Fruit fly (Drosophila melanogaster): Measurements from ENCODE around the gene CG16986.
A peak's percentile ranks its signal among the peaks of the same experiment; 100 is the strongest.

The CG16986 gene

dm6 chr3L:2599214-2599730 is 859 bp upstream of the CG16986 start, which contains the start of the genes CG16985 and CG12182 (continued):
- no peak for TF ChIP-seq CG12744 (GFP tag; optimal IDR thresholded peaks at IDR 0.05)
- peak in 1 of 3 experiments; percentile 21 for TF ChIP-seq Stat92E (GFP tag; optimal IDR thresholded peaks at IDR 0.05)
- TF ChIP-seq CG3407 (GFP tag; optimal IDR thresholded peaks at IDR 0.05), result no peak
- no peak for TF ChIP-seq CG3838 (GFP tag; optimal IDR thresholded peaks at IDR 0.05)
- no peak for TF ChIP-seq jigr1 (GFP tag; IDR thresholded peaks at IDR 0.05)
- no peak for TF ChIP-seq CG12155 (GFP tag; optimal IDR thresholded peaks at IDR 0.05)
- no peak for TF ChIP-seq zfh1 (GFP tag; IDR thresholded peaks at IDR 0.05)
- no peak for TF ChIP-seq CG6854 (GFP tag; optimal IDR thresholded peaks at IDR 0.05)
- no peak for TF ChIP-seq Asciz (GFP tag; optimal IDR thresholded peaks at IDR 0.05)
- TF ChIP-seq CG11085 (GFP tag; IDR thresholded peaks at IDR 0.05), result no peak
- TF ChIP-seq mld (GFP tag; IDR thresholded peaks at IDR 0.05; ENCODE audit: partially characterized antibody), result no peak
- TF ChIP-seq CG15601 (tag; optimal IDR thresholded peaks at IDR 0.05), result no peak
- no peak for TF ChIP-seq pnt (GFP tag; optimal IDR thresholded peaks at IDR 0.05)
- no peak for TF ChIP-seq crc (GFP tag; optimal IDR thresholded peaks at IDR 0.05)
- no peak for TF ChIP-seq Xbp1 (GFP tag; optimal IDR thresholded peaks at IDR 0.05)
- TF ChIP-seq B-H1 (GFP tag; IDR thresholded peaks at IDR 0.05), result no peak
- no peak for TF ChIP-seq CG10366 (GFP tag; IDR thresholded peaks at IDR 0.05)
- no peak for TF ChIP-seq bsh (GFP tag; optimal IDR thresholded peaks at IDR 0.05)
- TF ChIP-seq CG7987 (GFP tag; optimal IDR thresholded peaks at IDR 0.05), result no peak
- peak; percentile 29 for TF ChIP-seq CG17186 (GFP tag; optimal IDR thresholded peaks at IDR 0.05)
- no peak; the same call in 1 of the 2 replicates for TF ChIP-seq CG3847 (GFP tag; IDR thresholded peaks at IDR 0.05)
- TF ChIP-seq bbx (GFP tag; IDR thresholded peaks at IDR 0.05; ENCODE audit: partially characterized antibody), result peak; percentile 59
- TF ChIP-seq Doc3 (GFP tag; IDR thresholded peaks at IDR 0.05; ENCODE audit: partially characterized antibody), result peak; percentile 40; the same call in 1 of the 3 replicates
- TF ChIP-seq CG31365 (tag; optimal IDR thresholded peaks at IDR 0.05), result no peak
- TF ChIP-seq CG16815 (GFP tag; optimal IDR thresholded peaks at IDR 0.05), result no peak
- no peak for TF ChIP-seq kah (GFP tag; optimal IDR thresholded peaks at IDR 0.05)
- TF ChIP-seq CG18599 (GFP tag; optimal IDR thresholded peaks at IDR 0.05), result no peak
- no peak for TF ChIP-seq CG31388 (GFP tag; optimal IDR thresholded peaks at IDR 0.05)
- TF ChIP-seq peb (GFP tag; IDR thresholded peaks at IDR 0.05), result no peak
- no peak for TF ChIP-seq Ssrp (tag; optimal IDR thresholded peaks at IDR 0.05)
- TF ChIP-seq CG17829 (tag; optimal IDR thresholded peaks at IDR 0.05), result peak; percentile 13
- no peak for TF ChIP-seq CG16863 (GFP tag; optimal IDR thresholded peaks at IDR 0.05)
- TF ChIP-seq Rx (GFP tag; IDR thresholded peaks at IDR 0.05), result no peak
- no peak for TF ChIP-seq CG15696 (tag; optimal IDR thresholded peaks at IDR 0.05)
- no peak for TF ChIP-seq CG3726 (GFP tag; IDR thresholded peaks at IDR 0.05)
- TF ChIP-seq CG13296 (GFP tag; optimal IDR thresholded peaks at IDR 0.05), result no peak
- TF ChIP-seq BEAF-32 (GFP tag; optimal IDR thresholded peaks at IDR 0.05), result peak; percentile 54
- TF ChIP-seq lbe (GFP tag; optimal IDR thresholded peaks at IDR 0.05), result no peak
- TF ChIP-seq HHEX (GFP tag; optimal IDR thresholded peaks at IDR 0.05), result no peak
- TF ChIP-seq Atf6 (GFP tag; IDR thresholded peaks at IDR 0.05), result no peak
- TF ChIP-seq Bgb (GFP tag; IDR thresholded peaks at IDR 0.05; ENCODE audit: partially characterized antibody), result peak; percentile 44
- no peak for TF ChIP-seq vfl (GFP tag; optimal IDR thresholded peaks at IDR 0.05)
- TF ChIP-seq CG32767 (GFP tag; IDR thresholded peaks at IDR 0.05), result no peak
- TF ChIP-seq sna (GFP tag; IDR thresholded peaks at IDR 0.05; ENCODE audit: partially characterized antibody), result 0 out of 2 replicates have a peak, but pooled peaks have one; percentile 47
- TF ChIP-seq Jarid2 (GFP tag; optimal IDR thresholded peaks at IDR 0.05), result peak; percentile 8
- TF ChIP-seq CG15479 (GFP tag; optimal IDR thresholded peaks at IDR 0.05), result no peak
- no peak for TF ChIP-seq CG31441 (GFP tag; IDR thresholded peaks at IDR 0.05)
- TF ChIP-seq Dbx (GFP tag; IDR thresholded peaks at IDR 0.05), result no peak
- no peak for TF ChIP-seq Elba2 (GFP tag; optimal IDR thresholded peaks at IDR 0.05)
- TF ChIP-seq CG11696 (GFP tag; IDR thresholded peaks at IDR 0.05), result no peak

Measured in whole organism, embryonic.